Fruit fly (Drosophila melanogaster): ENCODE results near the gene ATPsynB.

The ATPsynB gene

dm6 chr3L:9693552-9694133 lies 36.2 kb upstream of the ATPsynB start:
- peak; percentile 27; the same call in 1 of the 2 replicates for TF ChIP-seq CG32121 (GFP tag; IDR thresholded peaks at IDR 0.05)
- peak; percentile 63; the same call in 1 of the 3 replicates for TF ChIP-seq CG4496 (GFP tag; IDR thresholded peaks at IDR 0.05)
- no peak for TF ChIP-seq Snoo (tag; optimal IDR thresholded peaks at IDR 0.05)
- no peak for TF ChIP-seq CG14655 (GFP tag; optimal IDR thresholded peaks at IDR 0.05)
- no peak for TF ChIP-seq Pif1B (GFP tag; optimal IDR thresholded peaks at IDR 0.05)

DNA sequence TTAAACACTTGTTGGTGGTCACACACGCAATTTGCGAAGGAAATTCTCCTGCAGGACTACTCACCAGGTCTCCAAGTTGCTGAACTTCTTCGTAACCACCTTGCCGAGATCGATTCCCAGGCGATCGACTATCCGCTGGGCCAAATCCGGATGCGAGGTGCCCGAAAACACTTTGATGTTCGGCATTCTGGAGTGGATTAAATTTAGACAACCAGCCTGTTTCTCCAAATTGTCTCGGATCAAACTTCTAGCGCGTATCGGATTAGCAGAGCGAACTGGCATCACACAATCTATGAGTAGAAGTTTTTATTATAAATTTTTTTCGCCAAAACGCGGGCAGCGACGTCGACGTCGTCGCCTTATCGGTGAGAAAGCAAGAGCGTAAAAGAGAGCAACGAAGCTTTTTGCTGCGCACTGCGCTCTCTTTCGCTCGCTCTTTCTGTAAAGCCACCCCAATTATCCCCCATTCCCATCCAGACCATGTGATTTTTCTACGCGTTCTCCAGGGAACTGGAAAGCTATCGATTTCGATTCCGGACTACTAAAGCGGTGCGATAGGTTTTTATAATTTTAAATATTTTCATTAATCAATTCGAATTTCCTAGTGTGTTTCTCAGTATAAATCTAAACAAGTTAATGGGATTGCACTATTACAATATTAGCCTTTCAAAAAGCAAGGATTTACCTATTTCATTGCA lies 35.5 kb upstream of the ATPsynB start:
- TF ChIP-seq Pif1B (GFP tag; optimal IDR thresholded peaks at IDR 0.05) (no peak), CG12605 (GFP tag; IDR thresholded peaks at IDR 0.05) (peak; percentile 40; the same call in 1 of the 2 replicates), Ets98B (GFP tag; IDR thresholded peaks at IDR 0.05) (peak; percentile 27; the same call in 1 of the 2 replicates), CG4496 (GFP tag; IDR thresholded peaks at IDR 0.05) (peak; percentile 48; the same call in 1 of the 3 replicates)

DNA sequence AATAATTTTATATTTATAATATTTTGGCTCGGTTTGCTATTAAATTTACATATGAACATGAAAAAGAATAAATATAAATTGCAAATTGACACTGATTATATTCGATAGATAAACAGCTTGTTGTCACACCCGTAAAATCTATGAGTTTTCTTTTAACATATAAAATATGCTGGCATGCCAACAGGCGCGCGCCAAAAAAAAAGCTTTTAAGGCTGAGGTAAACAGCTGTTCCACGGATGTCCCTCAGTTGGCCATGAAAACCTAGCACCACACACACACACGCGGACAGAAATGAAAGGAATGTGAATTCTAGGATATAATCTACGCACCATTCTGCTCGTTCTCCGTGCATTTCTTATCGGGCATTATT lies 34.9 kb upstream of the ATPsynB start:
- TF ChIP-seq fd96Ca (GFP tag; IDR thresholded peaks at IDR 0.05) (no peak), rn (GFP tag; IDR thresholded peaks at IDR 0.05) (no peak), EcR (GFP tag; optimal IDR thresholded peaks at IDR 0.05) (no peak), gl (tag; optimal IDR thresholded peaks at IDR 0.05) (no peak), CG34367 (tag; optimal IDR thresholded peaks at IDR 0.05) (no peak), CG8301 (tag; optimal IDR thresholded peaks at IDR 0.05) (no peak), D1 (tag; optimal IDR thresholded peaks at IDR 0.05) (no peak), Ets98B (GFP tag; IDR thresholded peaks at IDR 0.05) (no peak)

dm6 chr3L:9695242-9695641 lies 34.6 kb upstream of the ATPsynB start:
- TF ChIP-seq gl (tag; optimal IDR thresholded peaks at IDR 0.05) = no peak
- TF ChIP-seq CG8301 (tag; optimal IDR thresholded peaks at IDR 0.05) = no peak
- TF ChIP-seq CG9948 (tag; optimal IDR thresholded peaks at IDR 0.05) = no peak

- no peak for TF ChIP-seq CG12605 (GFP tag; IDR thresholded peaks at IDR 0.05)
- peak; percentile 19 for TF ChIP-seq D1 (tag; optimal IDR thresholded peaks at IDR 0.05)
- no peak for TF ChIP-seq fd96Ca (GFP tag; IDR thresholded peaks at IDR 0.05)
- peak; percentile 36 for TF ChIP-seq CG15710 (tag; optimal IDR thresholded peaks at IDR 0.05)
- no peak for TF ChIP-seq Pif1A (GFP tag; optimal IDR thresholded peaks at IDR 0.05)
- peak; percentile 0 for TF ChIP-seq CG8159 (tag; optimal IDR thresholded peaks at IDR 0.05)
- no peak for TF ChIP-seq CG10348 (GFP tag; IDR thresholded peaks at IDR 0.05)
- no peak for TF ChIP-seq CG13204 (GFP tag; optimal IDR thresholded peaks at IDR 0.05)
- no peak for TF ChIP-seq rn (GFP tag; IDR thresholded peaks at IDR 0.05)
- peak; percentile 5 for TF ChIP-seq CG14655 (GFP tag; optimal IDR thresholded peaks at IDR 0.05)
- peak; percentile 21 for TF ChIP-seq CG9948 (tag; optimal IDR thresholded peaks at IDR 0.05)
- TF ChIP-seq Ets98B (GFP tag; IDR thresholded peaks at IDR 0.05) = 0 out of 2 replicates have a peak, but pooled peaks have one; percentile 34
- TF ChIP-seq Snoo (tag; optimal IDR thresholded peaks at IDR 0.05) = peak; percentile 15
- 0 out of 3 replicates have a peak, but pooled peaks have one; percentile 30 for TF ChIP-seq CG4496 (GFP tag; IDR thresholded peaks at IDR 0.05)
- no peak for TF ChIP-seq gl (tag; optimal IDR thresholded peaks at IDR 0.05)
- TF ChIP-seq CG34367 (tag; optimal IDR thresholded peaks at IDR 0.05) = peak; percentile 47
- peak; percentile 37 for TF ChIP-seq CG8301 (tag; optimal IDR thresholded peaks at IDR 0.05)
- TF ChIP-seq CG17806 (tag; optimal IDR thresholded peaks at IDR 0.05) = peak; percentile 42
- no peak for TF ChIP-seq Pif1B (GFP tag; optimal IDR thresholded peaks at IDR 0.05)
- peak; percentile 31; the same call in 1 of the 2 replicates for TF ChIP-seq CG32121 (GFP tag; IDR thresholded peaks at IDR 0.05)
- no peak for TF ChIP-seq EcR (GFP tag; optimal IDR thresholded peaks at IDR 0.05)
Measured at dm6 chr3L:9695647-9696046, 34.2 kb upstream of the ATPsynB start.

- TF ChIP-seq CG17806 (tag; optimal IDR thresholded peaks at IDR 0.05) (peak; percentile 83), CG8301 (tag; optimal IDR thresholded peaks at IDR 0.05) (peak; percentile 82), CG9948 (tag; optimal IDR thresholded peaks at IDR 0.05) (peak; percentile 67), EcR (GFP tag; optimal IDR thresholded peaks at IDR 0.05) (peak; percentile 52), CG4496 (GFP tag; IDR thresholded peaks at IDR 0.05) (peak; percentile 93), fd96Ca (GFP tag; IDR thresholded peaks at IDR 0.05) (peak; percentile 93), D1 (tag; optimal IDR thresholded peaks at IDR 0.05) (no peak), CG15710 (tag; optimal IDR thresholded peaks at IDR 0.05) (peak; percentile 70), CG8159 (tag; optimal IDR thresholded peaks at IDR 0.05) (peak; percentile 79), CG12605 (GFP tag; IDR thresholded peaks at IDR 0.05) (peak; percentile 87), CG34367 (tag; optimal IDR thresholded peaks at IDR 0.05) (peak; percentile 64), CG32121 (GFP tag; IDR thresholded peaks at IDR 0.05) (peak; percentile 80), CG14655 (GFP tag; optimal IDR thresholded peaks at IDR 0.05) (no peak), Snoo (tag; optimal IDR thresholded peaks at IDR 0.05) (peak; percentile 85), Ets98B (GFP tag; IDR thresholded peaks at IDR 0.05) (peak; percentile 96), Pif1A (GFP tag; optimal IDR thresholded peaks at IDR 0.05) (peak; percentile 89), rn (GFP tag; IDR thresholded peaks at IDR 0.05) (peak; percentile 81), Pif1B (GFP tag; optimal IDR thresholded peaks at IDR 0.05) (peak; percentile 87), CG13204 (GFP tag; optimal IDR thresholded peaks at IDR 0.05) (no peak), gl (tag; optimal IDR thresholded peaks at IDR 0.05) (peak; percentile 79), CG10348 (GFP tag; IDR thresholded peaks at IDR 0.05) (no peak)
Measured at dm6 chr3L:9696650-9697526, 32.9 kb upstream of the ATPsynB start, which contains the start of gene Prps. Gene Prps (minus strand): TSS chr3L:9696700.
